Fruit fly (Drosophila melanogaster) whole organism, embryonic: Measurements from ENCODE around the gene CG14024.
A peak's percentile ranks its signal among the peaks of the same experiment; 100 is the strongest.

Source experiments
- Bgb ChIP-seq: fragments of 200-800 bp; sonication (Bioruptor generic); IDR thresholded peaks from 2 replicates; pipeline ENCODE4 v1.3.6; 2022; ENCODE audit warnings: missing biosample characterization, missing genetic modification characterization; ENCODE audit not compliant: partially characterized antibody
- CG11504 ChIP-seq: fragments of 200-800 bp; sonication (Bioruptor generic); optimal IDR thresholded peaks from 3 replicates; lab custom pipeline; 2019; ENCODE audit warnings: missing biosample characterization, mild to moderate bottlenecking, missing genetic modification characterization, moderate library complexity
- CG12299 ChIP-seq: fragments of 200-800 bp; sonication (Bioruptor generic); optimal IDR thresholded peaks from 2 replicates; lab custom pipeline; 2018; ENCODE audit warnings: missing biosample characterization, mild to moderate bottlenecking, missing genetic modification characterization
- CG13287 ChIP-seq: fragments of 200-800 bp; sonication (Bioruptor generic); IDR thresholded peaks from 2 replicates; pipeline ENCODE4 v1.3.6; 2022; ENCODE audit warnings: missing biosample characterization, missing genetic modification characterization; ENCODE audit not compliant: partially characterized antibody
- CG14667 ChIP-seq: fragments of 200-800 bp; sonication (Bioruptor generic); IDR thresholded peaks from 2 replicates; pipeline ENCODE4 v1.3.6; 2022; ENCODE audit warnings: missing biosample characterization, missing genetic modification characterization
- CG14710 ChIP-seq: fragments of 200-800 bp; sonication (Bioruptor generic); optimal IDR thresholded peaks from 3 replicates; lab custom pipeline; 2019; ENCODE audit warnings: missing biosample characterization, mild to moderate bottlenecking, missing genetic modification characterization, moderate library complexity
- CG15601 ChIP-seq: fragments of 200-800 bp; sonication (Bioruptor generic); optimal IDR thresholded peaks from 3 replicates; lab custom pipeline; 2019; ENCODE audit warnings: missing biosample characterization, mild to moderate bottlenecking, missing genetic modification characterization, moderate library complexity
- CG17359 ChIP-seq: fragments of 200-800 bp; sonication (Bioruptor generic); optimal IDR thresholded peaks from 3 replicates; lab custom pipeline; 2018; ENCODE audit warnings: missing biosample characterization, mild to moderate bottlenecking, missing genetic modification characterization, moderate library complexity
- CG2199 ChIP-seq: fragments of 200-800 bp; sonication (Bioruptor generic); IDR thresholded peaks from 3 replicates; pipeline ENCODE4 v1.3.6; 2022; ENCODE audit warnings: missing biosample characterization, missing genetic modification characterization
- CG3163 ChIP-seq: fragments of 200-800 bp; sonication (Bioruptor generic); optimal IDR thresholded peaks from 3 replicates; lab custom pipeline; 2016; ENCODE audit warnings: missing biosample characterization, missing genetic modification characterization
- CG5180 ChIP-seq: fragments of 200-800 bp; sonication (Bioruptor generic); optimal IDR thresholded peaks from 3 replicates; lab custom pipeline; 2017; ENCODE audit warnings: missing biosample characterization, missing genetic modification characterization, mild to moderate bottlenecking, moderate library complexity, missing genetic modification reagents
- CG7839 ChIP-seq: fragments of 200-800 bp; sonication (Bioruptor generic); optimal IDR thresholded peaks from 3 replicates; lab custom pipeline; 2018; ENCODE audit warnings: missing biosample characterization, mild to moderate bottlenecking, missing genetic modification characterization, moderate library complexity
- CG8359 ChIP-seq: fragments of 200-800 bp; sonication (Bioruptor generic); optimal IDR thresholded peaks from 2 replicates; lab custom pipeline; 2017; ENCODE audit warnings: missing biosample characterization, mild to moderate bottlenecking, missing genetic modification characterization, borderline replicate concordance
- CG8924 ChIP-seq: fragments of 200-800 bp; optimal IDR thresholded peaks from 3 replicates; lab custom pipeline; 2019; ENCODE audit warnings: missing biosample characterization, mild to moderate bottlenecking, missing genetic modification characterization, moderate library complexity
- CTCF ChIP-seq: fragments of 200-800 bp; sonication (Bioruptor generic); optimal IDR thresholded peaks from 2 replicates; lab custom pipeline; 2017; ENCODE audit warnings: missing biosample characterization, mild to moderate bottlenecking, missing genetic modification characterization, moderate library complexity
- D ChIP-seq, 2 experiments: fragments of 200-800 bp in 1 of 2; fragments of >200 bp in 1 of 2; sonication (Bioruptor generic) in 1 of 2; optimal IDR thresholded peaks; 2 replicates in 1 of 2; 3 replicates in 1 of 2; lab custom pipeline; 2017; ENCODE audit warnings: mild to moderate bottlenecking in 1 of 2, missing biosample characterization in 1 of 2, missing genetic modification characterization in 1 of 2, missing genetic modification reagents in 1 of 2
- D19A ChIP-seq: fragments of 200-800 bp; optimal IDR thresholded peaks from 3 replicates; lab custom pipeline; 2019; ENCODE audit warnings: missing biosample characterization, mild to moderate bottlenecking, missing genetic modification characterization, moderate library complexity
- Dad ChIP-seq: fragments of 200-800 bp; sonication (Bioruptor generic); optimal IDR thresholded peaks from 3 replicates; lab custom pipeline; 2016; ENCODE audit warnings: missing biosample characterization, missing genetic modification characterization
- Dbx ChIP-seq: fragments of 200-800 bp; sonication (Bioruptor generic); IDR thresholded peaks from 3 replicates; pipeline ENCODE4 v1.3.6; 2022; ENCODE audit warnings: missing biosample characterization, missing genetic modification characterization
- Dll ChIP-seq: fragments of 200-800 bp; sonication (Bioruptor generic); IDR thresholded peaks from 4 replicates; pipeline ENCODE4 v1.3.6; 2022; ENCODE audit warnings: missing biosample characterization, missing genetic modification characterization; ENCODE audit not compliant: partially characterized antibody
- Eip74EF ChIP-seq, 2 experiments: fragments of 200-800 bp in 1 of 2; fragments of >200 bp in 1 of 2; sonication (Bioruptor generic) in 1 of 2; optimal IDR thresholded peaks; 2 replicates each; lab custom pipeline; 2017 to 2019; ENCODE audit warnings: missing biosample characterization in 2 of 2, missing genetic modification characterization in 2 of 2, mild to moderate bottlenecking in 1 of 2, moderate library complexity in 1 of 2
- HmgZ ChIP-seq: fragments of 200-800 bp; sonication (Bioruptor generic); optimal IDR thresholded peaks from 2 replicates; lab custom pipeline; 2018; ENCODE audit warnings: missing biosample characterization, mild to moderate bottlenecking, missing genetic modification characterization
- Opbp ChIP-seq: fragments of 200-800 bp; sonication (Bioruptor generic); IDR thresholded peaks from 3 replicates; pipeline ENCODE4 v1.3.6; 2022; ENCODE audit warnings: missing biosample characterization, missing genetic modification characterization; ENCODE audit not compliant: partially characterized antibody
- PHDP ChIP-seq: fragments of 200-800 bp; sonication (Bioruptor generic); optimal IDR thresholded peaks from 3 replicates; lab custom pipeline; 2018; ENCODE audit warnings: missing biosample characterization, mild to moderate bottlenecking, missing genetic modification characterization, moderate library complexity
- Xrp1 ChIP-seq: fragments of 200-800 bp; sonication (Bioruptor generic); IDR thresholded peaks from 2 replicates; pipeline ENCODE4 v1.3.6; 2022; ENCODE audit warnings: missing biosample characterization, missing genetic modification characterization
- YL-1 ChIP-seq: fragments of 200-800 bp; sonication (Bioruptor generic); optimal IDR thresholded peaks from 3 replicates; lab custom pipeline; 2017; ENCODE audit warnings: missing biosample characterization, mild to moderate bottlenecking, missing genetic modification characterization
- amos ChIP-seq: fragments of 200-800 bp; sonication (Bioruptor generic); IDR thresholded peaks from 2 replicates; pipeline ENCODE4 v1.3.6; 2022; ENCODE audit warnings: missing biosample characterization, missing genetic modification characterization; ENCODE audit not compliant: partially characterized antibody
- bsh ChIP-seq, 2 experiments: fragments of 200-800 bp; sonication (Bioruptor generic); optimal IDR thresholded peaks; 2 replicates each; lab custom pipeline; 2017 to 2018; ENCODE audit warnings: mild to moderate bottlenecking in 2 of 2, missing biosample characterization in 2 of 2, missing genetic modification characterization in 2 of 2, moderate library complexity in 1 of 2
- danr ChIP-seq: fragments of 200-800 bp; sonication (Bioruptor generic); IDR thresholded peaks from 2 replicates; pipeline ENCODE4 v1.3.6; 2022; ENCODE audit warnings: missing biosample characterization, missing genetic modification characterization
- exex ChIP-seq: fragments of 200-800 bp; sonication (Bioruptor generic); optimal IDR thresholded peaks from 4 replicates; lab custom pipeline; 2018; ENCODE audit warnings: missing biosample characterization, mild to moderate bottlenecking, missing genetic modification characterization, moderate library complexity
- fd64A ChIP-seq: fragments of 200-800 bp; sonication (Bioruptor generic); optimal IDR thresholded peaks from 3 replicates; lab custom pipeline; 2018; ENCODE audit warnings: missing biosample characterization, mild to moderate bottlenecking, missing genetic modification characterization
- fd96Cb ChIP-seq: fragments of 200-800 bp; sonication (Bioruptor generic); optimal IDR thresholded peaks from 2 replicates; lab custom pipeline; 2018; ENCODE audit warnings: missing biosample characterization, mild to moderate bottlenecking, missing genetic modification characterization, moderate library complexity
- insv ChIP-seq, 2 experiments: fragments of 200-800 bp; sonication (Bioruptor generic); optimal IDR thresholded peaks; 3 replicates each; lab custom pipeline; 2016 to 2018; ENCODE audit warnings: missing biosample characterization in 2 of 2, missing genetic modification characterization in 2 of 2
- ken ChIP-seq: fragments of 200-800 bp; sonication (Bioruptor generic); IDR thresholded peaks from 3 replicates; pipeline ENCODE4 v1.3.6; 2022; ENCODE audit warnings: missing biosample characterization, missing genetic modification characterization
- nerfin-1 ChIP-seq: fragments of 200-800 bp; sonication (Bioruptor generic); optimal IDR thresholded peaks from 3 replicates; lab custom pipeline; 2019; ENCODE audit warnings: missing biosample characterization, mild to moderate bottlenecking, missing genetic modification characterization, moderate library complexity
- pita ChIP-seq: fragments of 200-800 bp; sonication (Bioruptor generic); optimal IDR thresholded peaks from 2 replicates; lab custom pipeline; 2017; ENCODE audit warnings: missing biosample characterization, mild to moderate bottlenecking, missing genetic modification characterization
- row ChIP-seq: fragments of 200-800 bp; sonication (Bioruptor generic); IDR thresholded peaks from 3 replicates; pipeline ENCODE4 v1.3.6; 2022; ENCODE audit warnings: missing biosample characterization, missing genetic modification characterization
- sd ChIP-seq: fragments of 200-800 bp; sonication (Bioruptor generic); optimal IDR thresholded peaks from 3 replicates; lab custom pipeline; 2018; ENCODE audit warnings: missing biosample characterization, mild to moderate bottlenecking, missing genetic modification characterization, moderate library complexity
- sens ChIP-seq: fragments of 200-800 bp; sonication (Bioruptor generic); peaks from one replicate; lab custom pipeline; 2016; ENCODE audit warnings: missing biosample characterization, missing genetic modification characterization
- stwl ChIP-seq: fragments of 200-800 bp; sonication (Bioruptor generic); optimal IDR thresholded peaks from 3 replicates; lab custom pipeline; 2018; ENCODE audit warnings: missing biosample characterization, mild to moderate bottlenecking, missing genetic modification characterization, moderate library complexity
- ttk ChIP-seq: fragments of 200-800 bp; sonication (Bioruptor generic); IDR thresholded peaks from 2 replicates; pipeline ENCODE4 v2.1.2; 2022; ENCODE audit warnings: missing biosample characterization, missing genetic modification characterization
- zf30C ChIP-seq: fragments of 200-800 bp; sonication (Bioruptor generic); optimal IDR thresholded peaks from 3 replicates; lab custom pipeline; 2018; ENCODE audit warnings: missing biosample characterization, mild to moderate bottlenecking, missing genetic modification characterization

CG14024 gene

DNA sequence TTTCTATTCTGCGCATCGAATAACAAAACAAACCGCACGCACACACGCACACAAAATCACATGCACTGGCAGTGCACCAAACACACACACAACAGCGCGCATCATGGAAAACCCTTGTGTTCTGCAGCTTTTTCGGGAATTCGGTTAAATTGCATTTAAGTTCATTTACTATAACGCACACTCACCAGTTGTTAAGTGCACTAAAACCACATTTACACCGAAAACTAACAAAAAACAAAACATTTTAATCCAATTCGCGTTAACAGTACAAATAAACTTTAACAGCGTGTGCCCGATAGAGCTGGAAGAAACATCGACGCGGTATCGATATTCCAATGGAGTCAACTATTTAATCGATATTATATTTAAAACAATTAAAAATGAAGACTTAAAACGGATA is 43.6 kb downstream of the CG14024 start, which contains the start of gene tkv (continued):
- TF ChIP-seq exex (tag; lab: Kevin White, UChicago) (peak; percentile 35), Dll (GFP tag; lab: Robert Waterston, UW) (peak; percentile 88), ken (GFP tag; lab: Robert Waterston, UW) (no peak), fd64A (GFP tag; lab: Kevin White, UChicago) (no peak), CG3163 (GFP tag; lab: Kevin White, UChicago) (no peak)

DNA sequence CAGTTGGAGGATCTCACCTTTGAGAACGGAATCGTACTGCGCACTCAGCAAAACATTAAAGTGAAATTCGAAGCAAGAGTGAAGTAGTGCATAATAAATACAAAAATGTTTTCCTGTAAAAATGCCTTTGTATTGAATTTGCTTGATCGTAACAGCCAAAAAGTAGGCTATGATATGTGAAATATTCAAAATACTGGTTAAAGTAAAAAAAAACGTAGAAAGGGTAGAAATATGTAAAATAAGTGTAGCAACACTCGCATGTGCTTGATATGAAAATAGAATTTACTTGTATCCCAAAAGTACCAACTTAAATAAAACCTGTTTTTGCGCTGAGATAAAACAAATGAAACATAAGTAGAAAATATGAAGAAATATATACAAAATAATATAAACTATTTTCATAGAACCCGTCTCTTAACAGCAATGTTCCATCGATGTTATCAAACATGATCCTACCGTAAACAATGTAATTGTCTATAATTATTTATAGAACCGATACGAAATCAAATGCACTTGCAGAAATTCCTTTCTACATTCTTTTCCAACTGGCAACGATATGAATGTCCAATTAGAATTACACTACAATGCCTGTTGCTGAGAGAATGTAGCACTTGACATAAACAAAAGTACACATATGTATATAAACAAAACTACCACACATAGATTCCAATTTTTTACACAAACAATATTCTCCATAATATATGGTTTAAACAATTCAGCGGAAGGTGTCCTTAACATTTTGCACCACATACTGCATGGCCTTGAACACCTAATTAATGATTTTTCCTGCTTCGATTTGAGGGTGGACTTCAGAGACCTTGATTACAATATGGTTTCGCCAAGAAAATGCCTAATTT is 44.3 kb downstream of the CG14024 start:
- TF ChIP-seq ttk (no peak), CG12299 (tag; lab: Kevin White, UChicago) (peak; percentile 24), CG2199 (GFP tag; lab: Robert Waterston, UW) (peak; percentile 90), danr (GFP tag; lab: Robert Waterston, UW) (no peak), amos (peak; percentile 58), YL-1 (GFP tag; lab: Kevin White, UChicago) (peak; percentile 13), CTCF (GFP tag; lab: Kevin White, UChicago) (peak; percentile 79), pita (GFP tag; lab: Kevin White, UChicago) (peak; percentile 22), nerfin-1 (tag; lab: Kevin White, UChicago) (peak; percentile 5), CG14667 (GFP tag; lab: Robert Waterston, UW) (no peak), sd (tag; lab: Kevin White, UChicago) (peak; percentile 34), insv (GFP tag; optimal IDR thresholded peaks at IDR 0.05; lab: Kevin White, UChicago) (peak; percentile 65 to 96), stwl (peak; percentile 24), CG13287 (GFP tag; lab: Robert Waterston, UW) (peak; percentile 39; the same call in 1 of the 2 replicates), CG15601 (tag; lab: Kevin White, UChicago) (peak; percentile 37), CG11504 (tag; lab: Kevin White, UChicago) (peak; percentile 69), PHDP (tag; lab: Kevin White, UChicago) (peak; percentile 3), CG17359 (tag; lab: Kevin White, UChicago) (peak; percentile 3), CG14710 (tag; lab: Kevin White, UChicago) (peak; percentile 7), Dad (GFP tag; lab: Kevin White, UChicago) (no peak), CG8924 (tag; lab: Kevin White, UChicago) (no peak), CG7839 (tag; lab: Kevin White, UChicago) (no peak), fd96Cb (tag; lab: Kevin White, UChicago) (peak; percentile 5), D (optimal IDR thresholded peaks at IDR 0.05; lab: Kevin White, UChicago) (no peak), D (GFP tag; optimal IDR thresholded peaks at IDR 0.05; lab: Kevin White, UChicago) (peak; percentile 11), Bgb (GFP tag; lab: Robert Waterston, UW) (peak; percentile 57), D19A (tag; lab: Kevin White, UChicago) (peak; percentile 1), Opbp (GFP tag; lab: Robert Waterston, UW) (0 out of 3 replicates have a peak, but pooled peaks have one; percentile 24), Eip74EF (GFP tag; optimal IDR thresholded peaks at IDR 0.05; lab: Kevin White, UChicago) (peak in 1 of 2 experiments; percentile 4), CG5180 (GFP tag; lab: Kevin White, UChicago) (peak; percentile 42), bsh (GFP tag; optimal IDR thresholded peaks at IDR 0.05; lab: Kevin White, UChicago) (peak in 1 of 2 experiments; percentile 20), HmgZ (tag; lab: Kevin White, UChicago) (peak; percentile 3), Dbx (GFP tag; lab: Robert Waterston, UW) (no peak), sens (peak; percentile 83), row (GFP tag; lab: Robert Waterston, UW) (no peak), CG8359 (peak; percentile 4), zf30C (GFP tag; lab: Kevin White, UChicago) (peak; percentile 79), Xrp1 (GFP tag; lab: Robert Waterston, UW) (0 out of 2 replicates have a peak, but pooled peaks have one; percentile 14)
